Fruit fly (Drosophila melanogaster): ENCODE results near the gene Nup37.
A peak's percentile ranks its signal among the peaks of the same experiment; 100 is the strongest.

Nup37 gene

dm6 chr3R:25225483-25225882 is 22.0 kb upstream of the Nup37 start:
- TF ChIP-seq Ets96B (tag; optimal IDR thresholded peaks at IDR 0.05) (no peak), net (GFP tag; optimal IDR thresholded peaks at IDR 0.05) (no peak), Gug (GFP tag; IDR thresholded peaks at IDR 0.05) (no peak), Hr38 (GFP tag; optimal IDR thresholded peaks at IDR 0.05) (no peak), OdsH (GFP tag; optimal IDR thresholded peaks at IDR 0.05) (no peak), pdm3 (GFP tag; optimal IDR thresholded peaks at IDR 0.05) (no peak), Hr39 (GFP tag; optimal IDR thresholded peaks at IDR 0.05) (no peak)

DNA sequence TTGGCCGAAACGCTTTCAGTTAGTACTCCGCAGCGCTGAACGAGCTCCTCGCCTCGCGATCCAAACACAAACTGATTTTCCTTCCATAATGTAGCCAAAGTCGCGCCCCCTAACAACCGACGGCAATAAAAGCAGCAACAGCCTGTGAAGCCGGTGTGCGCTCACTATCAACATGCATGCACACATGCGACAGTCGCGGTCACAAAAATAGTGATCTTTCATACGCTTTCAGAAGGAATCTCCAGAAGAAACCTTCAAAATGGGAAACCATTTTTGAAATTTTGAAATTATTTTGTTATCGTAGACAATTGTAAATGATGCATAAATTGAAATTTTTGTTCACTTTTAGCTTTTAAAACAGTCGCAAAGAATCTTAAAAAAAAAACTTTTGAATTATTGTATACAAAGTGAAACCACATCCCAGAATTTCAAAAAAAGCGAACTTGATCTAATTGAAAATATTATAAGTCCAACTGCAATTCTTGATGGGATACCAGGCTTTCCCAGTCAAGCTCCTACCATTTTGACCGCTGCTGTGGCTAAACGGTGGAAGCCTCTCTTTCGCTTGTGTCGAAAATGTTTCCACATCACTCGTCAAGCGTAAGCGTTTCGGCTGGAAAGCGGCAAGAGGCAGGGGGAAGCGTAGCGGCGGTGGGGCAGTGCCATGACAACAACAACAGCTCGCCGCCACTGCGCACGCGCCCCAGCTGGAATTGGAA is 15.0 kb upstream of the Nup37 start, which contains the start of gene Cad96Cb:
TSS of gene Cad96Cb (minus strand) at position 51 of the 719 bp plus-strand sequence.
- peak; percentile 93 for TF ChIP-seq cyc (GFP tag; optimal IDR thresholded peaks at IDR 0.05)
- TF ChIP-seq OdsH (GFP tag; optimal IDR thresholded peaks at IDR 0.05) = peak; percentile 93
- TF ChIP-seq CG6854 (GFP tag; optimal IDR thresholded peaks at IDR 0.05) = peak; percentile 87
- peak; percentile 80 for TF ChIP-seq dsx (GFP tag; optimal IDR thresholded peaks at IDR 0.05; ENCODE audit: poor library complexity, severe bottlenecking)
- TF ChIP-seq CG16779 (tag; optimal IDR thresholded peaks at IDR 0.05) = peak; percentile 92
- TF ChIP-seq spab (GFP tag; optimal IDR thresholded peaks at IDR 0.05) = peak; percentile 93
- TF ChIP-seq CG7368 (GFP tag; optimal IDR thresholded peaks at IDR 0.05) = peak; percentile 80
- TF ChIP-seq esn (GFP tag; optimal IDR thresholded peaks at IDR 0.05) = peak; percentile 95
- peak; percentile 90 for TF ChIP-seq CG3032 (tag; optimal IDR thresholded peaks at IDR 0.05)
- TF ChIP-seq Gug (GFP tag; IDR thresholded peaks at IDR 0.05) = peak; percentile 79
- TF ChIP-seq Eip93F (GFP tag; optimal IDR thresholded peaks at IDR 0.05) = peak; percentile 50
- peak; percentile 91 for TF ChIP-seq acj6 (GFP tag; optimal IDR thresholded peaks at IDR 0.05)
- peak; percentile 91 for TF ChIP-seq dac (GFP tag; optimal IDR thresholded peaks at IDR 0.05)
- peak; percentile 94 for TF ChIP-seq CG8119 (GFP tag; IDR thresholded peaks at IDR 0.05)
- peak; percentile 96 for TF ChIP-seq Hr4 (GFP tag; optimal IDR thresholded peaks at IDR 0.05)
- peak; percentile 99 for TF ChIP-seq Eip78C (GFP tag)
- peak; percentile 92 for TF ChIP-seq ss (GFP tag; optimal IDR thresholded peaks at IDR 0.05)
- peak; percentile 80; the same call in 2 of the 3 replicates for TF ChIP-seq eg (GFP tag; IDR thresholded peaks at IDR 0.05)
- no peak for TF ChIP-seq fkh (GFP tag; optimal IDR thresholded peaks at IDR 0.05)
- TF ChIP-seq CG6792 (GFP tag; optimal IDR thresholded peaks at IDR 0.05) = peak; percentile 90
- TF ChIP-seq Ets21C (GFP tag; optimal IDR thresholded peaks at IDR 0.05) = peak; percentile 86
- TF ChIP-seq CG1621 (tag; optimal IDR thresholded peaks at IDR 0.05) = peak; percentile 71
- TF ChIP-seq Smox (GFP tag; optimal IDR thresholded peaks at IDR 0.05) = peak; percentile 91
- peak; percentile 76 for TF ChIP-seq Blimp-1 (GFP tag; optimal IDR thresholded peaks at IDR 0.05)
- TF ChIP-seq CG3919 (GFP tag; optimal IDR thresholded peaks at IDR 0.05) = peak; percentile 95
- TF ChIP-seq CG9139 (GFP tag; optimal IDR thresholded peaks at IDR 0.05) = peak; percentile 79
- TF ChIP-seq Hr39 (GFP tag; optimal IDR thresholded peaks at IDR 0.05) = peak; percentile 92
- TF ChIP-seq Ets96B (tag; optimal IDR thresholded peaks at IDR 0.05) = peak; percentile 83
- peak; percentile 89 for TF ChIP-seq fd59A (GFP tag; optimal IDR thresholded peaks at IDR 0.05)
- TF ChIP-seq CG11902 (GFP tag; optimal IDR thresholded peaks at IDR 0.05) = peak; percentile 85
- peak; percentile 89 for TF ChIP-seq CG10669 (GFP tag; optimal IDR thresholded peaks at IDR 0.05)
- TF ChIP-seq Sox102F (GFP tag; optimal IDR thresholded peaks at IDR 0.05) = peak; percentile 92
- peak; percentile 92 for TF ChIP-seq CG31627 (GFP tag; optimal IDR thresholded peaks at IDR 0.05)
- peak; percentile 97 for TF ChIP-seq CG6276 (GFP tag; optimal IDR thresholded peaks at IDR 0.05)
- TF ChIP-seq CG10631 (GFP tag; optimal IDR thresholded peaks at IDR 0.05) = peak; percentile 88
- TF ChIP-seq Eip75B (GFP tag; optimal IDR thresholded peaks at IDR 0.05) = peak; percentile 91
- peak; percentile 92 for TF ChIP-seq pdm3 (GFP tag; optimal IDR thresholded peaks at IDR 0.05)
- TF ChIP-seq svp (GFP tag) = peak; percentile 98
- peak; percentile 94 for TF ChIP-seq net (GFP tag; optimal IDR thresholded peaks at IDR 0.05)
- TF ChIP-seq CG32006 (GFP tag; optimal IDR thresholded peaks at IDR 0.05) = peak; percentile 98
- TF ChIP-seq vri (GFP tag; optimal IDR thresholded peaks at IDR 0.05) = peak; percentile 79
- peak; percentile 84 for TF ChIP-seq Sox15 (GFP tag; optimal IDR thresholded peaks at IDR 0.05)
- peak; percentile 90 for TF ChIP-seq CG15336 (GFP tag; IDR thresholded peaks at IDR 0.05)
- TF ChIP-seq CG34406 (GFP tag; optimal IDR thresholded peaks at IDR 0.05) = peak; percentile 89
- peak; percentile 92 for TF ChIP-seq lz (GFP tag; optimal IDR thresholded peaks at IDR 0.05)
- peak; percentile 95 for TF ChIP-seq topi (GFP tag; optimal IDR thresholded peaks at IDR 0.05)
- peak; percentile 12 for TF ChIP-seq Hr38 (GFP tag; optimal IDR thresholded peaks at IDR 0.05)
